Worm (Caenorhabditis elegans) whole organism, L2 larva: Measurements from ENCODE around the gene clec-176.

Experiments used
- ceh-82 ChIP-seq: fragments of 150-350 bp; optimal IDR thresholded peaks from 2 replicates; lab custom pipeline; 2014; ENCODE audit warnings: missing biosample characterization, missing genetic modification characterization
- lin-11 ChIP-seq: fragments of 150-350 bp; sonication (generic microtip); optimal IDR thresholded peaks from 2 replicates; lab custom pipeline; 2014; ENCODE audit warnings: missing biosample characterization, missing genetic modification characterization, inconsistent platforms, mixed read lengths
- lin-39 ChIP-seq: fragments of 150-350 bp; optimal IDR thresholded peaks from 2 replicates; lab custom pipeline; 2014; ENCODE audit warnings: missing biosample characterization, missing genetic modification reagents, missing genetic modification characterization
- lsy-2 ChIP-seq, 2 experiments: fragments of 150-350 bp in 1 of 2; sonication (generic microtip) in 1 of 2; optimal IDR thresholded peaks; 2 replicates each; lab custom pipeline; 2014 to 2017; ENCODE audit warnings: missing biosample characterization in 2 of 2, missing genetic modification characterization in 2 of 2
- mdl-1 ChIP-seq, 2 experiments: fragments of 150-350 bp in 1 of 2; sonication (generic microtip) in 1 of 2; optimal IDR thresholded peaks; 2 replicates each; lab custom pipeline; 2017; ENCODE audit warnings: missing biosample characterization in 2 of 2, missing genetic modification characterization in 2 of 2
- nhr-10 ChIP-seq: sonication (generic microtip); optimal IDR thresholded peaks from 2 replicates; lab custom pipeline; 2017; ENCODE audit warnings: missing biosample characterization, missing genetic modification characterization
- nhr-129 ChIP-seq: fragments of 150-350 bp; optimal IDR thresholded peaks from 2 replicates; lab custom pipeline; 2014; ENCODE audit warnings: missing biosample characterization, missing genetic modification characterization
- nhr-237 ChIP-seq: fragments of 150-350 bp; optimal IDR thresholded peaks from 2 replicates; lab custom pipeline; 2014; ENCODE audit warnings: missing biosample characterization, missing genetic modification characterization
- skn-1 ChIP-seq: sonication (generic microtip); optimal IDR thresholded peaks from 2 replicates; lab custom pipeline; 2017; ENCODE audit warnings: missing biosample characterization, missing genetic modification characterization

DNA sequence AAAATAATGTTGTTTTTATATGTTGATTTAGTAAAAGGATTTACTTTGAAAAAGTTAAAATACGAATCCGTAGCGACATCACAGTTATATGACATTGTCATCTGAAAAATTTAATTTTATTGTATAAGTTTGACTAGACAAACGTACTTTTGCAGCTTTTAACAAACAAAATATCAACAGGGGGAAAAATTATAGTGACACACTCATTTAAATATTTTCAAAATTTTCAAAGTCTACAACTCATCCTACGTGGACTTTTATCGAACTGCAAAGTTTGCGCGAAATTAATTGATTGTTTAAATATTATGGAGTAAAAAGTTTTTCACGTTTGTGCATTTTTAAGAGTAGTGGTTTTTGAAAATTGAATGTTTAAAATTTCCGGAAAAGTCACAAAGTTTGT lies 41.8 kb downstream of the clec-176 start, which contains the start of gene C09B9.85:
- TF ChIP-seq nhr-129 (tag; lab: Kevin White, UChicago) (no peak), mdl-1 (tag; optimal IDR thresholded peaks at IDR 0.05; lab: Kevin White, UChicago) (no peak), lsy-2 (tag; optimal IDR thresholded peaks at IDR 0.05; lab: Kevin White, UChicago) (no peak), lin-39 (tag; lab: Kevin White, UChicago) (no peak), nhr-237 (tag; lab: Kevin White, UChicago) (no peak), nhr-10 (no peak), ceh-82 (tag; lab: Kevin White, UChicago) (no peak), lin-11 (tag; lab: Kevin White, UChicago) (no peak), skn-1 (no peak)
